Worm (Caenorhabditis elegans) whole organism, midembryonic: Measurements from ENCODE around the gene bud-31.

Experiments used
- T22C8.4 ChIP-seq: fragments of 200-800 bp; sonication (Bioruptor generic); IDR thresholded peaks from 2 replicates; pipeline ENCODE4 v1.3.6; 2022; ENCODE audit warnings: missing genetic modification characterization, missing compliant biosample characterization
- flt-1 ChIP-seq: fragments of 200-800 bp; sonication (Bioruptor generic); IDR thresholded peaks from 2 replicates; pipeline ENCODE4 v1.3.6; 2022; ENCODE audit warnings: missing genetic modification characterization, missing compliant biosample characterization
- med-1 ChIP-seq: sonication (generic microtip); optimal IDR thresholded peaks from 2 replicates; lab custom pipeline; 2017; ENCODE audit warnings: missing genetic modification characterization, mild to moderate bottlenecking, missing compliant biosample characterization, antibody characterized with exemption, missing genetic modification reagents; ENCODE audit not compliant: insufficient read depth

ce11 chrIII:9694474-9694873 lies 1.8 kb downstream of the bud-31 start, which contains the start of gene set-3:
- TF ChIP-seq flt-1 (GFP tag; lab: Robert Waterston, UW) (no peak), med-1 (GFP tag; lab: Kevin White, UChicago) (no peak), T22C8.4 (GFP tag; lab: Robert Waterston, UW) (no peak)
